Worm (Caenorhabditis elegans) whole organism, early embryonic: ENCODE data around the gene snf-5.

Experiments
- F13C5.2 ChIP-seq: sonication (generic microtip); optimal IDR thresholded peaks from 2 replicates; lab custom pipeline; 2017; ENCODE audit warnings: mild to moderate bottlenecking, missing genetic modification characterization, inconsistent platforms, missing compliant biosample characterization
- ama-1 ChIP-seq: fragments of 150-350 bp; optimal IDR thresholded peaks from 2 replicates; lab custom pipeline; 2014
- hmbx-1 ChIP-seq: sonication (generic microtip); optimal IDR thresholded peaks from 2 replicates; lab custom pipeline; 2016; ENCODE audit warnings: mild to moderate bottlenecking, missing genetic modification characterization, missing compliant biosample characterization
- tbx-37 ChIP-seq: fragments of 200-800 bp; sonication (Bioruptor generic); conservative IDR thresholded peaks from 2 replicates; pipeline ENCODE4 v1.3.6; 2022; ENCODE audit warnings: missing genetic modification reagents, missing genetic modification characterization, missing compliant biosample characterization

DNA sequence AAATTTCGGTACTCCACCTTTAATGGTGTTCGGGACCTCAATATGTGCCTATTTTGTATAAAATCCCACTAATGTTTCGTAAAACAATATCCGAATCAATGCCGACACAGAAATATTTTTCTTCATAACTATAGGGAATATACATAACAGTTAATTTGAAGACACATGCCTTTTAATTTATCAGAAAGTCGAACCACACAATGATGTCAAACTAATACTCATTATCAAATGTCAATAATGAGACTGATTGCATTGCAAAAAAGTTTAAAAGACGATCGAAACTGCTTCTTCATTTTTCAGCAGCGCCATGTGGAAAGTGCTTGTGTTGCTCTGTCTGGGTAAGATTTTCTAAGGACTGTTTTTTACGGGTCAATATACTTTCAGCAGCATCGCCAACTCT is 35.4 kb upstream of the snf-5 start, which contains the start of gene clec-65:
- TF ChIP-seq tbx-37 (GFP tag; lab: Robert Waterston, UW) (no peak), F13C5.2 (tag; lab: Kevin White, UChicago) (no peak), hmbx-1 (no peak), ama-1 (no peak)
